Worm (Caenorhabditis elegans): ENCODE results near the gene C25A8.2.

Gene C25A8.2

ce11 chrIV:7036790-7037189, 27.2 kb downstream of the C25A8.2 start, which contains the start of gene ufl-1:
Gene ufl-1 (minus strand): TSS chrIV:7036859.
- no peak for TF ChIP-seq pax-3 (tag; optimal IDR thresholded peaks at IDR 0.05)
- TF ChIP-seq efl-1 (optimal IDR thresholded peaks at IDR 0.05): no peak
- peak in 1 of 2 experiments; percentile 50 for TF ChIP-seq efl-1 (GFP tag; optimal IDR thresholded peaks at IDR 0.05 in 1 of 2)

ce11 chrIV:7039476-7040261, 30.0 kb downstream of the C25A8.2 start, which contains the start of the genes cogc-2 and klp-18:
Gene cogc-2 (minus strand): TSS chrIV:7039580.
Gene klp-18 (plus strand): TSS chrIV:7040211.
- TF ChIP-seq lin-39 (tag; optimal IDR thresholded peaks at IDR 0.05) (peak; percentile 75), ceh-63 (GFP tag; optimal IDR thresholded peaks at IDR 0.05) (no peak), nhr-76 (tag; optimal IDR thresholded peaks at IDR 0.05) (peak; percentile 69), pag-3 (tag; optimal IDR thresholded peaks at IDR 0.05; ENCODE audit: borderline replicate concordance, insufficient read depth) (no peak), lin-35 (GFP tag; optimal IDR thresholded peaks at IDR 0.05) (peak; percentile 95 to 99), efl-1 (optimal IDR thresholded peaks at IDR 0.05) (peak; percentile 96 to 97), efl-1 (GFP tag; optimal IDR thresholded peaks at IDR 0.05 in 1 of 2) (peak; percentile 95 to 99), ama-1 (optimal IDR thresholded peaks at IDR 0.05) (no peak), aly-2 (tag; optimal IDR thresholded peaks at IDR 0.05) (no peak), grh-1 (GFP tag; IDR thresholded peaks at IDR 0.05) (peak; percentile 78), egl-13 (tag; optimal IDR thresholded peaks at IDR 0.05) (peak; percentile 74), tbx-2 (tag; optimal IDR thresholded peaks at IDR 0.05) (peak; percentile 85), blmp-1 (tag; optimal IDR thresholded peaks at IDR 0.05) (peak; percentile 80), fkh-4 (tag; optimal IDR thresholded peaks at IDR 0.05; ENCODE audit: borderline replicate concordance) (peak; percentile 9), fkh-10 (GFP tag; optimal IDR thresholded peaks at IDR 0.05) (peak; percentile 51), mef-2 (tag; optimal IDR thresholded peaks at IDR 0.05) (no peak), zag-1 (tag; optimal IDR thresholded peaks at IDR 0.05) (no peak), C16A3.4 (tag; optimal IDR thresholded peaks at IDR 0.05) (peak; percentile 94), sptf-1 (tag; optimal IDR thresholded peaks at IDR 0.05) (no peak), mab-9 (GFP tag; IDR thresholded peaks at IDR 0.05) (peak; percentile 59), hlh-4 (tag; optimal IDR thresholded peaks at IDR 0.05) (no peak), egl-27 (tag; optimal IDR thresholded peaks at IDR 0.05) (no peak), ets-5 (GFP tag; IDR thresholded peaks at IDR 0.05) (no peak), ceh-82 (tag; optimal IDR thresholded peaks at IDR 0.05) (peak; percentile 63 to 86 (median 75)), pax-3 (tag; optimal IDR thresholded peaks at IDR 0.05) (peak; percentile 32), nhr-11 (tag; optimal IDR thresholded peaks at IDR 0.05) (peak; percentile 7), nhr-28 (tag; optimal IDR thresholded peaks at IDR 0.05) (no peak), ceh-88 (GFP tag; IDR thresholded peaks at IDR 0.05) (peak; percentile 60; the same call in 1 of the 2 replicates), swsn-7 (tag; optimal IDR thresholded peaks at IDR 0.05) (peak; percentile 83), nhr-77 (tag; optimal IDR thresholded peaks at IDR 0.05) (peak; percentile 68), fkh-8 (tag; optimal IDR thresholded peaks at IDR 0.05) (peak; percentile 67), lsy-2 (tag; optimal IDR thresholded peaks at IDR 0.05) (peak; percentile 87 to 91), ztf-4 (tag; optimal IDR thresholded peaks at IDR 0.05) (peak; percentile 62), alr-1 (tag; optimal IDR thresholded peaks at IDR 0.05; ENCODE audit: borderline replicate concordance) (no peak), unc-130 (tag; optimal IDR thresholded peaks at IDR 0.05) (peak; percentile 96), ces-1 (GFP tag; optimal IDR thresholded peaks at IDR 0.05) (no peak), nhr-71 (tag; optimal IDR thresholded peaks at IDR 0.05) (peak; percentile 90), nhr-90 (tag; optimal IDR thresholded peaks at IDR 0.05; ENCODE audit: poor library complexity) (peak; percentile 85), snu-23 (GFP tag; optimal IDR thresholded peaks at IDR 0.05) (peak; percentile 91), efl-3 (GFP tag; optimal IDR thresholded peaks at IDR 0.05) (no peak), elt-3 (tag; optimal IDR thresholded peaks at IDR 0.05) (peak in 2 of 6 experiments; percentile 71 to 86), ztf-11 (tag; optimal IDR thresholded peaks at IDR 0.05) (peak in 1 of 2 experiments; percentile 63), unc-86 (tag; optimal IDR thresholded peaks at IDR 0.05) (peak; percentile 83), C04F5.9 (tag; optimal IDR thresholded peaks at IDR 0.05) (peak; percentile 52), mep-1 (tag; optimal IDR thresholded peaks at IDR 0.05) (peak; percentile 81), ceh-90 (tag; optimal IDR thresholded peaks at IDR 0.05) (peak; percentile 12), ceh-8 (GFP tag; optimal IDR thresholded peaks at IDR 0.05) (peak; percentile 45), tlp-1 (tag; optimal IDR thresholded peaks at IDR 0.05) (no peak), C34B4.2 (tag; optimal IDR thresholded peaks at IDR 0.05) (no peak)
